Worm (Caenorhabditis elegans) whole organism, L1 larva: ENCODE data around the gene inx-7.
A peak's percentile ranks its signal among the peaks of the same experiment; 100 is the strongest.

Experiments
- C04F5.9 ChIP-seq: sonication (generic microtip); optimal IDR thresholded peaks from 2 replicates; lab custom pipeline; 2016; ENCODE audit warnings: missing genetic modification characterization, missing compliant biosample characterization
- C34B4.2 ChIP-seq: sonication (generic microtip); optimal IDR thresholded peaks from 2 replicates; lab custom pipeline; 2017; ENCODE audit warnings: mild to moderate bottlenecking, missing genetic modification characterization, missing compliant biosample characterization
- Y116A8C.19 ChIP-seq: sonication (generic microtip); optimal IDR thresholded peaks from 2 replicates; lab custom pipeline; 2016; ENCODE audit warnings: missing compliant biosample characterization, missing genetic modification characterization, borderline replicate concordance
- aha-1 ChIP-seq: fragments of 150-350 bp; optimal IDR thresholded peaks from 2 replicates; lab custom pipeline; 2014; ENCODE audit warnings: missing biosample characterization, missing genetic modification characterization
- alr-1 ChIP-seq: fragments of 200-800 bp; sonication (Bioruptor generic); optimal IDR thresholded peaks from 2 replicates; lab custom pipeline; 2018; ENCODE audit warnings: borderline replicate concordance, mild to moderate bottlenecking, missing genetic modification characterization, missing compliant biosample characterization
- blmp-1 ChIP-seq: fragments of 150-350 bp; optimal IDR thresholded peaks from 2 replicates; lab custom pipeline; 2014; ENCODE audit warnings: missing biosample characterization, missing genetic modification characterization
- ceh-63 ChIP-seq: fragments of 200-800 bp; sonication (Bioruptor generic); optimal IDR thresholded peaks from 2 replicates; lab custom pipeline; 2018; ENCODE audit warnings: mild to moderate bottlenecking, missing genetic modification characterization, missing compliant biosample characterization
- ceh-82 ChIP-seq, 3 experiments: fragments of 150-350 bp in 1 of 3; sonication (generic microtip) in 2 of 3; optimal IDR thresholded peaks; 2 replicates each; lab custom pipeline; 2014 to 2017; ENCODE audit warnings: missing biosample characterization in 3 of 3, missing genetic modification characterization in 3 of 3
- ceh-88 ChIP-seq: fragments of 200-800 bp; sonication (Bioruptor generic); IDR thresholded peaks from 2 replicates; pipeline ENCODE4 v1.3.6; 2022; ENCODE audit warnings: missing genetic modification characterization, missing compliant biosample characterization
- efl-1 ChIP-seq, 4 experiments: fragments of 150-350 bp; optimal IDR thresholded peaks in 3 of 4; peaks in 1 of 4; 1 replicate in 1 of 4; 2 replicates in 3 of 4; lab custom pipeline; 2014; ENCODE audit warnings: missing biosample characterization in 2 of 4, missing genetic modification characterization in 2 of 4, missing genetic modification reagents in 2 of 4
- egl-27 ChIP-seq, 2 experiments: fragments of 150-350 bp in 1 of 2; sonication (generic microtip); optimal IDR thresholded peaks; 3 replicates each; lab custom pipeline; 2017 to 2018; ENCODE audit warnings: missing biosample characterization in 2 of 2, missing genetic modification characterization in 2 of 2, missing genetic modification reagents in 2 of 2
- ets-5 ChIP-seq: fragments of 200-800 bp; sonication (Bioruptor generic); IDR thresholded peaks from 2 replicates; pipeline ENCODE4 v1.3.6; 2022; ENCODE audit warnings: missing genetic modification characterization, missing compliant biosample characterization
- hlh-17 ChIP-seq: fragments of 200-800 bp; sonication (Bioruptor generic); optimal IDR thresholded peaks from 2 replicates; lab custom pipeline; 2018; ENCODE audit warnings: missing genetic modification characterization, mild to moderate bottlenecking, missing compliant biosample characterization, moderate library complexity, borderline replicate concordance
- hlh-4 ChIP-seq: sonication (generic microtip); optimal IDR thresholded peaks from 2 replicates; lab custom pipeline; 2016; ENCODE audit warnings: mild to moderate bottlenecking, missing genetic modification characterization, missing compliant biosample characterization
- lin-13 ChIP-seq: fragments of 150-350 bp; optimal IDR thresholded peaks from 2 replicates; lab custom pipeline; 2014; ENCODE audit warnings: missing biosample characterization, missing genetic modification reagents, missing genetic modification characterization
- lin-14 ChIP-seq: fragments of 200-800 bp; sonication (Bioruptor generic); optimal IDR thresholded peaks from 2 replicates; lab custom pipeline; 2018; ENCODE audit warnings: mild to moderate bottlenecking, missing genetic modification characterization, moderate library complexity, missing compliant biosample characterization
- lin-35 ChIP-seq, 2 experiments: fragments of 150-350 bp; optimal IDR thresholded peaks; 2 replicates each; lab custom pipeline; 2014; ENCODE audit warnings: missing biosample characterization in 2 of 2, missing genetic modification characterization in 2 of 2, missing genetic modification reagents in 2 of 2
- lin-39 ChIP-seq: fragments of 150-350 bp; optimal IDR thresholded peaks from 2 replicates; lab custom pipeline; 2014; ENCODE audit warnings: missing biosample characterization, missing genetic modification reagents, missing genetic modification characterization
- lir-3 ChIP-seq: sonication (generic microtip); optimal IDR thresholded peaks from 2 replicates; lab custom pipeline; 2016; ENCODE audit warnings: mild to moderate bottlenecking, missing genetic modification characterization, moderate library complexity, missing compliant biosample characterization; ENCODE audit not compliant: poor library complexity
- mdl-1 ChIP-seq, 2 experiments: fragments of 150-350 bp; optimal IDR thresholded peaks; 2 replicates each; lab custom pipeline; 2014 to 2017; ENCODE audit warnings: missing biosample characterization in 2 of 2, missing genetic modification characterization in 2 of 2, inconsistent platforms in 1 of 2
- nhr-11 ChIP-seq: fragments of 150-350 bp; optimal IDR thresholded peaks from 2 replicates; lab custom pipeline; 2014; ENCODE audit warnings: missing biosample characterization, missing genetic modification characterization
- nhr-19 ChIP-seq: fragments of 200-800 bp; sonication (Bioruptor generic); conservative IDR thresholded peaks from 2 replicates; pipeline ENCODE4 v1.3.6; 2022; ENCODE audit warnings: missing genetic modification characterization, missing compliant biosample characterization
- nhr-71 ChIP-seq: sonication (generic microtip); optimal IDR thresholded peaks from 2 replicates; lab custom pipeline; 2016; ENCODE audit warnings: mild to moderate bottlenecking, missing genetic modification characterization, moderate library complexity, missing compliant biosample characterization
- nhr-76 ChIP-seq: sonication (generic microtip); optimal IDR thresholded peaks from 2 replicates; lab custom pipeline; 2017; ENCODE audit warnings: missing biosample characterization, missing genetic modification characterization
- pag-3 ChIP-seq: sonication (generic microtip); optimal IDR thresholded peaks from 2 replicates; lab custom pipeline; 2017; ENCODE audit warnings: missing genetic modification characterization, mild to moderate bottlenecking, missing compliant biosample characterization, antibody characterized with exemption, borderline replicate concordance; ENCODE audit not compliant: insufficient read depth
- pax-3 ChIP-seq: fragments of 200-800 bp; sonication (Bioruptor generic); optimal IDR thresholded peaks from 2 replicates; lab custom pipeline; 2018; ENCODE audit warnings: mild to moderate bottlenecking, missing genetic modification characterization, moderate library complexity, missing compliant biosample characterization
- rnt-1 ChIP-seq: sonication (generic microtip); optimal IDR thresholded peaks from 2 replicates; lab custom pipeline; 2016; ENCODE audit warnings: mild to moderate bottlenecking, missing genetic modification characterization, moderate library complexity, missing compliant biosample characterization
- skn-1 ChIP-seq: fragments of 150-350 bp; optimal IDR thresholded peaks from 2 replicates; lab custom pipeline; 2014; ENCODE audit warnings: missing biosample characterization, missing genetic modification characterization
- snpc-4 ChIP-seq: fragments of 150-350 bp; optimal IDR thresholded peaks from 2 replicates; lab custom pipeline; 2014; ENCODE audit warnings: missing biosample characterization, missing genetic modification characterization
- sup-37 ChIP-seq: fragments of 200-800 bp; sonication (Bioruptor generic); optimal IDR thresholded peaks from 2 replicates; lab custom pipeline; 2018; ENCODE audit warnings: mild to moderate bottlenecking, missing genetic modification characterization, missing compliant biosample characterization
- swsn-7 ChIP-seq: sonication (generic microtip); optimal IDR thresholded peaks from 2 replicates; lab custom pipeline; 2016; ENCODE audit warnings: missing genetic modification characterization, missing compliant biosample characterization
- unc-98 ChIP-seq: fragments of 200-800 bp; sonication (Bioruptor generic); IDR thresholded peaks from 2 replicates; pipeline ENCODE4 v1.3.6; 2022; ENCODE audit warnings: missing genetic modification characterization, missing compliant biosample characterization
- ztf-11 ChIP-seq, 2 experiments: sonication (generic microtip); optimal IDR thresholded peaks; 2 replicates each; lab custom pipeline; 2016 to 2017; ENCODE audit warnings: missing genetic modification characterization in 2 of 2, missing biosample characterization in 1 of 2, missing compliant biosample characterization in 1 of 2

Gene inx-7

ce11 chrIV:5990503-5990902 lies 44.1 kb upstream of the inx-7 start:
- no peak for TF ChIP-seq egl-27 (tag; optimal IDR thresholded peaks at IDR 0.05; lab: Kevin White, UChicago)
- TF ChIP-seq efl-1 (optimal IDR thresholded peaks at IDR 0.05; lab: Kevin White, UChicago) = no peak
- peak in 1 of 2 experiments; percentile 90 for TF ChIP-seq efl-1 (GFP tag; optimal IDR thresholded peaks at IDR 0.05 in 1 of 2; lab: Kevin White, UChicago)
- TF ChIP-seq lir-3 (tag; lab: Kevin White, UChicago) = no peak
- TF ChIP-seq unc-98 (GFP tag; lab: Robert Waterston, UW) = no peak
- no peak for TF ChIP-seq lin-39
- no peak for TF ChIP-seq ztf-11 (tag; optimal IDR thresholded peaks at IDR 0.05; lab: Kevin White, UChicago)

ce11 chrIV:5986829-5987228 lies 40.4 kb upstream of the inx-7 start:
- TF ChIP-seq lin-14 = peak; percentile 55
- TF ChIP-seq mdl-1 (tag; optimal IDR thresholded peaks at IDR 0.05; lab: Kevin White, UChicago) = no peak
- peak; percentile 27 for TF ChIP-seq rnt-1 (tag; lab: Kevin White, UChicago)
- 0 out of 2 replicates have a peak, but pooled peaks have one; percentile 13 for TF ChIP-seq nhr-19
- peak; percentile 30 for TF ChIP-seq pag-3 (tag; lab: Kevin White, UChicago)

ce11 chrIV:5985823-5986222 lies 39.4 kb upstream of the inx-7 start:
- no peak for TF ChIP-seq aha-1 (tag; lab: Kevin White, UChicago)
- no peak for TF ChIP-seq pax-3 (tag; lab: Kevin White, UChicago)
- no peak for TF ChIP-seq Y116A8C.19 (tag; lab: Kevin White, UChicago)
- TF ChIP-seq ceh-88 = no peak
- no peak for TF ChIP-seq nhr-11
- no peak for TF ChIP-seq C04F5.9 (tag; lab: Kevin White, UChicago)
- no peak for TF ChIP-seq sup-37 (GFP tag; lab: Kevin White, UChicago)
- TF ChIP-seq ets-5 (GFP tag; lab: Robert Waterston, UW) = no peak
- TF ChIP-seq hlh-17 (GFP tag; lab: Kevin White, UChicago) = no peak
- no peak for TF ChIP-seq blmp-1
- no peak for TF ChIP-seq lin-35 (GFP tag; optimal IDR thresholded peaks at IDR 0.05; lab: Kevin White, UChicago)
- no peak for TF ChIP-seq ceh-63 (GFP tag; lab: Kevin White, UChicago)
- TF ChIP-seq ceh-82 (tag; optimal IDR thresholded peaks at IDR 0.05; lab: Kevin White, UChicago) = no peak
- no peak for TF ChIP-seq lin-39
- no peak for TF ChIP-seq ztf-11 (tag; optimal IDR thresholded peaks at IDR 0.05; lab: Kevin White, UChicago)
- no peak for TF ChIP-seq snpc-4 (tag; lab: Kevin White, UChicago)
- no peak for TF ChIP-seq C34B4.2 (tag; lab: Kevin White, UChicago)
- no peak for TF ChIP-seq lin-13 (GFP tag; lab: Kevin White, UChicago)
- no peak for TF ChIP-seq nhr-76 (tag; lab: Kevin White, UChicago)
- no peak for TF ChIP-seq hlh-4 (tag; lab: Kevin White, UChicago)

ce11 chrIV:5985422-5985821 lies 39.0 kb upstream of the inx-7 start:
- peak; percentile 5 for TF ChIP-seq lin-14
- peak; percentile 6 for TF ChIP-seq nhr-71
- TF ChIP-seq snpc-4 (tag; lab: Kevin White, UChicago) = no peak

- TF ChIP-seq swsn-7 = no peak
- no peak for TF ChIP-seq skn-1 (tag; lab: Kevin White, UChicago)
- TF ChIP-seq alr-1 (tag; lab: Kevin White, UChicago) = peak; percentile 67
- TF ChIP-seq, all 84 proteins: peak for 1
Measured at ce11 chrIV:5983191-5983590, 36.8 kb upstream of the inx-7 start.
